Fruit fly (Drosophila melanogaster): ENCODE results near the gene FER.

The FER gene

dm6 chr3R:9340425-9341188, 53.7 kb downstream of the FER start (continued):
- peak; percentile 76 to 93 for TF ChIP-seq Hr51 (GFP tag; optimal IDR thresholded peaks at IDR 0.05)
- peak; percentile 84 for TF ChIP-seq CG14014 (GFP tag; IDR thresholded peaks at IDR 0.05)
- no peak for TF ChIP-seq ftz-f1 (GFP tag; optimal IDR thresholded peaks at IDR 0.05)
- peak; percentile 14 for TF ChIP-seq Ets97D (GFP tag; optimal IDR thresholded peaks at IDR 0.05)
- peak; percentile 39; the same call in 1 of the 2 replicates for TF ChIP-seq CG4730 (GFP tag; IDR thresholded peaks at IDR 0.05)
- TF ChIP-seq klu (GFP tag; IDR thresholded peaks at IDR 0.05), result peak; percentile 72
- peak; percentile 87 for TF ChIP-seq Chrac-16 (GFP tag; optimal IDR thresholded peaks at IDR 0.05)
- TF ChIP-seq Doc2 (GFP tag; IDR thresholded peaks at IDR 0.05), result no peak; the same call in 1 of the 2 replicates
- TF ChIP-seq CG7963 (GFP tag; IDR thresholded peaks at IDR 0.05; ENCODE audit: partially characterized antibody), result no peak
- peak; percentile 70 for TF ChIP-seq CG7357 (GFP tag; IDR thresholded peaks at IDR 0.05)
- no peak for TF ChIP-seq gfzf (GFP tag; optimal IDR thresholded peaks at IDR 0.05)
- peak; percentile 72 for TF ChIP-seq CG30020 (tag; optimal IDR thresholded peaks at IDR 0.05)
- peak; percentile 96 for TF ChIP-seq CG9727 (GFP tag; optimal IDR thresholded peaks at IDR 0.05)
- TF ChIP-seq CG2199 (GFP tag; IDR thresholded peaks at IDR 0.05), result no peak
- peak; percentile 80 for TF ChIP-seq CG6254 (GFP tag; optimal IDR thresholded peaks at IDR 0.05)
- peak; percentile 87 for TF ChIP-seq CG2120 (GFP tag; optimal IDR thresholded peaks at IDR 0.05)
- peak; percentile 32 for TF ChIP-seq Hey (tag; optimal IDR thresholded peaks at IDR 0.05)
- peak; percentile 72 for TF ChIP-seq pnt (GFP tag; optimal IDR thresholded peaks at IDR 0.05)
- TF ChIP-seq CG2116 (GFP tag; optimal IDR thresholded peaks at IDR 0.05), result peak; percentile 20
- peak; percentile 56 for TF ChIP-seq slp2 (GFP tag; optimal IDR thresholded peaks at IDR 0.05)
- peak; percentile 38 for TF ChIP-seq YL-1 (GFP tag; optimal IDR thresholded peaks at IDR 0.05)
- peak; percentile 90 for TF ChIP-seq org-1 (GFP tag; optimal IDR thresholded peaks at IDR 0.05)
- peak; percentile 92 for TF ChIP-seq CG10147 (GFP tag; optimal IDR thresholded peaks at IDR 0.05)
- TF ChIP-seq bigmax (GFP tag; optimal IDR thresholded peaks at IDR 0.05), result no peak
- TF ChIP-seq CG10431 (GFP tag; optimal IDR thresholded peaks at IDR 0.05), result peak; percentile 19
- TF ChIP-seq CG8765 (GFP tag; IDR thresholded peaks at IDR 0.05), result peak; percentile 40; the same call in 1 of the 2 replicates
- peak; percentile 79 for TF ChIP-seq CG5180 (GFP tag; optimal IDR thresholded peaks at IDR 0.05)
- TF ChIP-seq ato (GFP tag; IDR thresholded peaks at IDR 0.05; ENCODE audit: partially characterized antibody), result no peak
- TF ChIP-seq CG15011 (GFP tag; optimal IDR thresholded peaks at IDR 0.05), result peak; percentile 79
- TF ChIP-seq stc (GFP tag; IDR thresholded peaks at IDR 0.05), result peak; percentile 86
- no peak for TF ChIP-seq Neu2 (GFP tag; optimal IDR thresholded peaks at IDR 0.05; ENCODE audit: borderline replicate concordance)
- TF ChIP-seq CrebB (tag; optimal IDR thresholded peaks at IDR 0.05), result peak; percentile 82
- peak; percentile 78 for TF ChIP-seq CG2875 (GFP tag; optimal IDR thresholded peaks at IDR 0.05)
- TF ChIP-seq bbx (GFP tag; IDR thresholded peaks at IDR 0.05; ENCODE audit: partially characterized antibody), result no peak
- TF ChIP-seq NFAT (GFP tag; IDR thresholded peaks at IDR 0.05), result peak; percentile 63
- TF ChIP-seq CkIIα-i1 (GFP tag; IDR thresholded peaks at IDR 0.05), result no peak
- no peak for TF ChIP-seq CG10565 (GFP tag; optimal IDR thresholded peaks at IDR 0.05)
- peak; percentile 82 for TF ChIP-seq Nf-YB (GFP tag; optimal IDR thresholded peaks at IDR 0.05)
- TF ChIP-seq Lpt (GFP tag; optimal IDR thresholded peaks at IDR 0.05), result no peak
- peak; percentile 92 for TF ChIP-seq bcd (GFP tag; optimal IDR thresholded peaks at IDR 0.05)
- TF ChIP-seq odd (GFP tag; optimal IDR thresholded peaks at IDR 0.05), result peak; percentile 85
- TF ChIP-seq dmrt99B (tag; optimal IDR thresholded peaks at IDR 0.05), result peak; percentile 91
- TF ChIP-seq chif (GFP tag; optimal IDR thresholded peaks at IDR 0.05), result peak; percentile 22 to 65
- peak; percentile 91 for TF ChIP-seq lab (GFP tag; optimal IDR thresholded peaks at IDR 0.05)
- peak; percentile 51 for TF ChIP-seq CG11398 (GFP tag; optimal IDR thresholded peaks at IDR 0.05)
- peak; percentile 86 for TF ChIP-seq BtbVII (GFP tag; optimal IDR thresholded peaks at IDR 0.05)
- TF ChIP-seq HLH3B (GFP tag; IDR thresholded peaks at IDR 0.05), result peak; percentile 76
- no peak for TF ChIP-seq sna (GFP tag; IDR thresholded peaks at IDR 0.05; ENCODE audit: partially characterized antibody)

Data from whole organism, embryonic.